Worm (Caenorhabditis elegans) whole organism, young adult: ENCODE data around the gene R06B9.5.

Experiments used
- B0019.2 ChIP-seq: fragments of 200-800 bp; sonication (Bioruptor generic); conservative IDR thresholded peaks from 2 replicates; pipeline ENCODE4 v1.3.6; 2022; ENCODE audit warnings: missing genetic modification reagents, missing genetic modification characterization, missing compliant biosample characterization
- D2030.7 ChIP-seq: fragments of 200-800 bp; sonication (Bioruptor generic); IDR thresholded peaks from 2 replicates; pipeline ENCODE4 v1.3.6; 2022; ENCODE audit warnings: missing genetic modification reagents, missing genetic modification characterization, missing compliant biosample characterization
- F10E7.11 ChIP-seq: sonication (generic microtip); optimal IDR thresholded peaks from 2 replicates; lab custom pipeline; 2017; ENCODE audit warnings: mild to moderate bottlenecking, missing genetic modification characterization, moderate library complexity, missing compliant biosample characterization
- F22D6.2 ChIP-seq: sonication (generic microtip); optimal IDR thresholded peaks from 2 replicates; lab custom pipeline; 2016; ENCODE audit warnings: mild to moderate bottlenecking, missing genetic modification characterization, missing compliant biosample characterization
- F37B4.10 ChIP-seq: fragments of 200-800 bp; sonication (Bioruptor generic); IDR thresholded peaks from 2 replicates; pipeline ENCODE4 v1.3.6; 2022; ENCODE audit warnings: missing genetic modification characterization, missing compliant biosample characterization
- F57A8.1 ChIP-seq: fragments of 200-800 bp; sonication (Bioruptor generic); optimal IDR thresholded peaks from 2 replicates; lab custom pipeline; 2018; ENCODE audit warnings: mild to moderate bottlenecking, missing genetic modification characterization, moderate library complexity, missing compliant biosample characterization
- F57C9.4 ChIP-seq: sonication (generic microtip); optimal IDR thresholded peaks from 2 replicates; lab custom pipeline; 2017; ENCODE audit warnings: mild to moderate bottlenecking, missing genetic modification characterization, missing compliant biosample characterization
- K12H6.12 ChIP-seq: fragments of 200-800 bp; sonication (Bioruptor generic); optimal IDR thresholded peaks from 2 replicates; lab custom pipeline; 2018; ENCODE audit warnings: mild to moderate bottlenecking, missing genetic modification characterization, missing compliant biosample characterization
- T26A5.8 ChIP-seq: sonication (generic microtip); optimal IDR thresholded peaks from 2 replicates; lab custom pipeline; 2016; ENCODE audit warnings: missing genetic modification characterization, missing compliant biosample characterization
- akir-1 ChIP-seq: fragments of 200-800 bp; sonication (Bioruptor generic); optimal IDR thresholded peaks from 2 replicates; lab custom pipeline; 2018; ENCODE audit warnings: mild to moderate bottlenecking, missing genetic modification characterization, moderate library complexity, missing compliant biosample characterization
- ama-1 ChIP-seq, 3 experiments: fragments of 150-350 bp in 1 of 3; sonication (generic microtip) in 2 of 3; optimal IDR thresholded peaks; 2 replicates each; lab custom pipeline; 2014 to 2018; ENCODE audit warnings: missing biosample characterization in 2 of 3, missing genetic modification characterization in 2 of 3, missing genetic modification reagents in 2 of 3
- aptf-3 ChIP-seq: fragments of 200-800 bp; sonication (Bioruptor generic); IDR thresholded peaks from 2 replicates; pipeline ENCODE4 v1.3.6; 2022; ENCODE audit warnings: missing genetic modification characterization, missing compliant biosample characterization
- attf-6 ChIP-seq: fragments of 200-800 bp; sonication (Bioruptor generic); IDR thresholded peaks from 2 replicates; pipeline ENCODE4 v1.3.6; 2022; ENCODE audit warnings: missing genetic modification reagents, missing genetic modification characterization, missing compliant biosample characterization
- cebp-1 ChIP-seq, 2 experiments: fragments of 200-800 bp in 1 of 2; sonication (Bioruptor generic) in 1 of 2; sonication (generic microtip) in 1 of 2; IDR thresholded peaks in 1 of 2; optimal IDR thresholded peaks in 1 of 2; 2 replicates each; pipeline versions ENCODE4 v1.3.6 to Lab custom; 2017 to 2022; ENCODE audit warnings: missing compliant biosample characterization in 2 of 2, missing genetic modification characterization in 2 of 2, mild to moderate bottlenecking in 1 of 2, missing genetic modification reagents in 1 of 2, moderate library complexity in 1 of 2
- cebp-2 ChIP-seq: fragments of 200-800 bp; sonication (Bioruptor generic); IDR thresholded peaks from 2 replicates; pipeline ENCODE4 v1.3.6; 2022; ENCODE audit warnings: missing genetic modification characterization, missing compliant biosample characterization
- ceh-100 ChIP-seq: fragments of 200-800 bp; sonication (Bioruptor generic); IDR thresholded peaks from 2 replicates; pipeline ENCODE4 v1.3.6; 2022; ENCODE audit warnings: missing genetic modification reagents, missing genetic modification characterization, missing compliant biosample characterization
- ceh-40 ChIP-seq: fragments of 200-800 bp; sonication (Bioruptor generic); IDR thresholded peaks from 2 replicates; pipeline ENCODE4 v1.3.6; 2022; ENCODE audit warnings: missing genetic modification characterization, missing compliant biosample characterization
- ceh-58 ChIP-seq: fragments of 200-800 bp; sonication (Bioruptor generic); IDR thresholded peaks from 2 replicates; pipeline ENCODE4 v1.3.6; 2022; ENCODE audit warnings: missing genetic modification characterization, missing compliant biosample characterization
- dox-1 ChIP-seq: fragments of 200-800 bp; sonication (Bioruptor generic); IDR thresholded peaks from 2 replicates; pipeline ENCODE4 v1.3.6; 2022; ENCODE audit warnings: missing genetic modification reagents, missing genetic modification characterization, missing compliant biosample characterization
- efl-1 ChIP-seq: fragments of 150-350 bp; optimal IDR thresholded peaks from 2 replicates; lab custom pipeline; 2014; ENCODE audit warnings: missing biosample characterization, missing genetic modification reagents, missing genetic modification characterization
- ekl-4 ChIP-seq: fragments of 200-800 bp; sonication (Bioruptor generic); IDR thresholded peaks from 2 replicates; pipeline ENCODE4 v1.3.6; 2022; ENCODE audit warnings: missing genetic modification reagents, missing genetic modification characterization, missing compliant biosample characterization
- fkh-3 ChIP-seq: sonication (generic microtip); optimal IDR thresholded peaks from 2 replicates; lab custom pipeline; 2016; ENCODE audit warnings: mild to moderate bottlenecking, missing genetic modification characterization, missing compliant biosample characterization
- gei-17 ChIP-seq: fragments of 200-800 bp; sonication (Bioruptor generic); optimal IDR thresholded peaks from 2 replicates; lab custom pipeline; 2018; ENCODE audit warnings: mild to moderate bottlenecking, missing genetic modification characterization, missing compliant biosample characterization
- him-1 ChIP-seq: sonication (generic microtip); optimal IDR thresholded peaks from 2 replicates; lab custom pipeline; 2016; ENCODE audit warnings: missing genotype, missing genetic modification reagents, missing genetic modification characterization, missing compliant biosample characterization
- hlh-12 ChIP-seq: sonication (generic microtip); optimal IDR thresholded peaks from 2 replicates; lab custom pipeline; 2016; ENCODE audit warnings: missing genetic modification characterization, missing compliant biosample characterization
- hrde-1 ChIP-seq: sonication (generic microtip); optimal IDR thresholded peaks from 2 replicates; lab custom pipeline; 2016; ENCODE audit warnings: missing genetic modification characterization, mild to moderate bottlenecking, missing compliant biosample characterization, moderate library complexity, missing genotype, missing genetic modification reagents, borderline replicate concordance
- lin-26 ChIP-seq: fragments of 200-800 bp; sonication (Bioruptor generic); IDR thresholded peaks from 2 replicates; pipeline ENCODE4 v1.3.6; 2022; ENCODE audit warnings: missing genetic modification reagents, missing genetic modification characterization, missing compliant biosample characterization
- lsl-1 ChIP-seq: fragments of 200-800 bp; sonication (Bioruptor generic); optimal IDR thresholded peaks from 2 replicates; lab custom pipeline; 2018; ENCODE audit warnings: mild to moderate bottlenecking, missing genetic modification characterization, moderate library complexity, missing compliant biosample characterization
- lsy-27 ChIP-seq: sonication (generic microtip); optimal IDR thresholded peaks from 2 replicates; lab custom pipeline; 2017; ENCODE audit warnings: missing genetic modification characterization, mild to moderate bottlenecking, missing compliant biosample characterization, antibody characterized with exemption, missing genotype, borderline replicate concordance; ENCODE audit not compliant: insufficient read depth
- mel-28 ChIP-seq: sonication (generic microtip); optimal IDR thresholded peaks from 2 replicates; lab custom pipeline; 2016; ENCODE audit warnings: borderline replicate concordance, mild to moderate bottlenecking, missing genetic modification characterization, missing compliant biosample characterization
- nfya-1 ChIP-seq: sonication (generic microtip); optimal IDR thresholded peaks from 2 replicates; lab custom pipeline; 2017; ENCODE audit warnings: antibody characterized with exemption, missing compliant biosample characterization, missing genetic modification characterization, borderline replicate concordance; ENCODE audit not compliant: insufficient read depth
- nfya-2 ChIP-seq: fragments of 200-800 bp; sonication (Bioruptor generic); IDR thresholded peaks from 2 replicates; pipeline ENCODE4 v1.3.6; 2022; ENCODE audit warnings: missing genetic modification reagents, missing genetic modification characterization, missing compliant biosample characterization
- pha-4 ChIP-seq: fragments of 150-350 bp; sonication (generic microtip); optimal IDR thresholded peaks from 2 replicates; lab custom pipeline; 2014; ENCODE audit warnings: missing biosample characterization, missing genetic modification reagents, missing genetic modification characterization
- rcor-1 ChIP-seq: fragments of 200-800 bp; sonication (Bioruptor generic); IDR thresholded peaks from 2 replicates; pipeline ENCODE4 v1.3.6; 2022; ENCODE audit warnings: missing genetic modification reagents, missing genetic modification characterization, missing compliant biosample characterization
- rec-8 ChIP-seq, 2 experiments: sonication (generic microtip); optimal IDR thresholded peaks; 2 replicates each; lab custom pipeline; 2016; ENCODE audit warnings: mild to moderate bottlenecking in 2 of 2, missing genetic modification characterization in 2 of 2, missing genetic modification reagents in 2 of 2, missing genotype in 2 of 2, missing biosample characterization in 1 of 2, missing compliant biosample characterization in 1 of 2, moderate library complexity in 1 of 2
- snpc-3.4 ChIP-seq: sonication (generic microtip); optimal IDR thresholded peaks from 2 replicates; lab custom pipeline; 2017; ENCODE audit warnings: missing genetic modification characterization, mild to moderate bottlenecking, missing compliant biosample characterization, antibody characterized with exemption, moderate library complexity, missing genotype, missing genetic modification reagents
- tbp1 ChIP-seq: fragments of 200-800 bp; sonication (Bioruptor generic); optimal IDR thresholded peaks from 2 replicates; lab custom pipeline; 2018; ENCODE audit warnings: mild to moderate bottlenecking, missing genetic modification characterization, missing compliant biosample characterization
- unc-62 ChIP-seq: fragments of 150-350 bp; optimal IDR thresholded peaks from 2 replicates; lab custom pipeline; 2014; ENCODE audit warnings: missing biosample characterization, missing genetic modification reagents, missing genetic modification characterization
- xnd-1 ChIP-seq: sonication (generic microtip); optimal IDR thresholded peaks from 2 replicates; lab custom pipeline; 2016; ENCODE audit warnings: missing genotype, missing genetic modification reagents, missing genetic modification characterization, missing compliant biosample characterization
- ztf-22 ChIP-seq: fragments of 200-800 bp; sonication (Bioruptor generic); optimal IDR thresholded peaks from 2 replicates; lab custom pipeline; 2018; ENCODE audit warnings: mild to moderate bottlenecking, missing genetic modification characterization, moderate library complexity, missing compliant biosample characterization
- ztf-26 ChIP-seq: sonication (generic microtip); optimal IDR thresholded peaks from 2 replicates; lab custom pipeline; 2017; ENCODE audit warnings: missing genetic modification characterization, missing compliant biosample characterization

Gene R06B9.5

ce11 chrII:13717393-13718367, 18.4 kb upstream of the R06B9.5 start (continued):
- TF ChIP-seq ama-1 (optimal IDR thresholded peaks at IDR 0.05; lab: Kevin White, UChicago) (no peak), ama-1 (GFP tag; optimal IDR thresholded peaks at IDR 0.05; lab: Kevin White, UChicago) (no peak), T26A5.8 (no peak), pha-4 (tag; lab: Kevin White, UChicago) (no peak), F10E7.11 (no peak), snpc-3.4 (tag; lab: Kevin White, UChicago) (peak; percentile 37), dox-1 (GFP tag; lab: Robert Waterston, UW) (0 out of 2 replicates have a peak, but pooled peaks have one; percentile 39), ceh-58 (GFP tag; lab: Robert Waterston, UW) (no peak), attf-6 (GFP tag; lab: Robert Waterston, UW) (peak; percentile 86), fkh-3 (no peak), nfya-1 (tag; lab: Kevin White, UChicago) (no peak), cebp-1 (GFP tag; IDR thresholded peaks at IDR 0.05; lab: Robert Waterston, UW) (no peak), cebp-1 (tag; optimal IDR thresholded peaks at IDR 0.05; lab: Kevin White, UChicago) (no peak), ceh-100 (no peak), F57C9.4 (tag; lab: Kevin White, UChicago) (no peak), F37B4.10 (no peak), nfya-2 (GFP tag; lab: Robert Waterston, UW) (no peak), lsl-1 (GFP tag; lab: Kevin White, UChicago) (peak; percentile 60), lsy-27 (no peak), him-1 (no peak), mel-28 (no peak), xnd-1 (tag; lab: Kevin White, UChicago) (peak; percentile 13), K12H6.12 (no peak), lin-26 (peak; percentile 92), akir-1 (GFP tag; lab: Kevin White, UChicago) (no peak), ekl-4 (GFP tag; lab: Robert Waterston, UW) (0 out of 2 replicates have a peak, but pooled peaks have one; percentile 56), aptf-3 (GFP tag; lab: Robert Waterston, UW) (no peak; the same call in 1 of the 2 replicates), ztf-26 (tag; lab: Kevin White, UChicago) (no peak), rec-8 (tag; optimal IDR thresholded peaks at IDR 0.05; lab: Kevin White, UChicago) (no peak), hlh-12 (tag; lab: Kevin White, UChicago) (no peak)

- TF ChIP-seq hrde-1 (tag; lab: Kevin White, UChicago) (no peak), ztf-22 (GFP tag; lab: Kevin White, UChicago) (no peak), unc-62 (no peak), rcor-1 (no peak), ceh-40 (GFP tag; lab: Robert Waterston, UW) (no peak), tbp1 (GFP tag; lab: Kevin White, UChicago) (no peak), F57A8.1 (no peak), gei-17 (GFP tag; lab: Kevin White, UChicago) (no peak), K12H6.12 (no peak), cebp-2 (GFP tag; lab: Robert Waterston, UW) (no peak), D2030.7 (no peak), efl-1 (no peak), B0019.2 (GFP tag; lab: Robert Waterston, UW) (no peak), F22D6.2 (tag; lab: Kevin White, UChicago) (no peak)
- TF ChIP-seq, all 124 proteins: peak for 0
Measured at ce11 chrII:13720650-13721049, 15.5 kb upstream of the R06B9.5 start.
